Fruit fly (Drosophila melanogaster): Measurements from ENCODE around the gene bond.
A peak's percentile ranks its signal among the peaks of the same experiment; 100 is the strongest.

The bond gene

dm6 chr3R:22550306-22550812, at the start of gene bond:
Gene bond (plus strand): TSS chr3R:22550680.
- TF ChIP-seq Deaf1 (tag; optimal IDR thresholded peaks at IDR 0.05) (peak; percentile 32), Adf1 (GFP tag; IDR thresholded peaks at IDR 0.05) (peak; percentile 93), chinmo (GFP tag; IDR thresholded peaks at IDR 0.05; ENCODE audit: partially characterized antibody) (0 out of 4 replicates have a peak, but pooled peaks have one; percentile 64), slbo (GFP tag; IDR thresholded peaks at IDR 0.05) (0 out of 2 replicates have a peak, but pooled peaks have one; percentile 4), CG16813 (GFP tag; IDR thresholded peaks at IDR 0.05; ENCODE audit: partially characterized antibody) (0 out of 3 replicates have a peak, but pooled peaks have one; percentile 17), schlank (tag; optimal IDR thresholded peaks at IDR 0.05) (no peak), CG9727 (GFP tag; optimal IDR thresholded peaks at IDR 0.05) (no peak), gsb (GFP tag; IDR thresholded peaks at IDR 0.05) (0 out of 2 replicates have a peak, but pooled peaks have one; percentile 19)

- TF ChIP-seq Gug (GFP tag; IDR thresholded peaks at IDR 0.05) = no peak
- TF ChIP-seq CG4730 (GFP tag; IDR thresholded peaks at IDR 0.05) = 0 out of 2 replicates have a peak, but pooled peaks have one; percentile 21
- TF ChIP-seq CG13775 (GFP tag; optimal IDR thresholded peaks at IDR 0.05) = no peak
- TF ChIP-seq CG33557 (GFP tag; optimal IDR thresholded peaks at IDR 0.05) = no peak
- TF ChIP-seq Med (GFP tag) = peak; percentile 72
- TF ChIP-seq NfI (GFP tag; optimal IDR thresholded peaks at IDR 0.05) = peak; percentile 12
- TF ChIP-seq gce (GFP tag; IDR thresholded peaks at IDR 0.05) = no peak
- no peak for TF ChIP-seq chm (GFP tag; IDR thresholded peaks at IDR 0.05)
- no peak for TF ChIP-seq CG14710 (tag; optimal IDR thresholded peaks at IDR 0.05)
- TF ChIP-seq CG15011 (GFP tag; optimal IDR thresholded peaks at IDR 0.05) = no peak
- 0 out of 3 replicates have a peak, but pooled peaks have one; percentile 26 for TF ChIP-seq dysf (GFP tag; IDR thresholded peaks at IDR 0.05)
- TF ChIP-seq maf-S (GFP tag; optimal IDR thresholded peaks at IDR 0.05) = no peak
- TF ChIP-seq Sox100B (GFP tag; optimal IDR thresholded peaks at IDR 0.05) = no peak
- TF ChIP-seq CG7556 (GFP tag; optimal IDR thresholded peaks at IDR 0.05) = peak; percentile 28
- 0 out of 2 replicates have a peak, but pooled peaks have one; percentile 35 for TF ChIP-seq Atf6 (GFP tag; IDR thresholded peaks at IDR 0.05)
- TF ChIP-seq CG32772 (GFP tag; IDR thresholded peaks at IDR 0.05) = no peak
- no peak for TF ChIP-seq gro (GFP tag; optimal IDR thresholded peaks at IDR 0.05)
- TF ChIP-seq Scr (GFP tag; IDR thresholded peaks at IDR 0.05; ENCODE audit: partially characterized antibody) = no peak
- TF ChIP-seq CG8388 (GFP tag; optimal IDR thresholded peaks at IDR 0.05) = no peak
- no peak for TF ChIP-seq CG3847 (GFP tag; IDR thresholded peaks at IDR 0.05)
- TF ChIP-seq lmd (GFP tag; IDR thresholded peaks at IDR 0.05) = peak; percentile 18; the same call in 1 of the 2 replicates
- no peak for TF ChIP-seq Dad (GFP tag; optimal IDR thresholded peaks at IDR 0.05)
- TF ChIP-seq phol (tag; optimal IDR thresholded peaks at IDR 0.05) = no peak
- no peak for TF ChIP-seq Deaf1 (tag; optimal IDR thresholded peaks at IDR 0.05)
- no peak for TF ChIP-seq CG16779 (GFP tag; IDR thresholded peaks at IDR 0.05)
- TF ChIP-seq CG34224 (GFP tag; IDR thresholded peaks at IDR 0.05; ENCODE audit: partially characterized antibody) = no peak
- no peak for TF ChIP-seq bab2 (GFP tag; optimal IDR thresholded peaks at IDR 0.05)
- no peak for TF ChIP-seq CG7928 (GFP tag; optimal IDR thresholded peaks at IDR 0.05)
- TF ChIP-seq CG4820 (GFP tag; optimal IDR thresholded peaks at IDR 0.05) = no peak
- no peak for TF ChIP-seq Ets65A (GFP tag)
- no peak for TF ChIP-seq prd (optimal IDR thresholded peaks at IDR 0.05)
- TF ChIP-seq prd (GFP tag; IDR thresholded peaks at IDR 0.05) = peak; percentile 40; the same call in 1 of the 3 replicates
- no peak for TF ChIP-seq HLH3B (GFP tag; IDR thresholded peaks at IDR 0.05)
- TF ChIP-seq knrl (GFP tag; IDR thresholded peaks at IDR 0.05; ENCODE audit: partially characterized antibody) = no peak
- TF ChIP-seq aop (GFP tag; IDR thresholded peaks at IDR 0.05) = no peak
- TF ChIP-seq al (GFP tag; IDR thresholded peaks at IDR 0.05) = no peak
- TF ChIP-seq nerfin-2 (GFP tag; IDR thresholded peaks at IDR 0.05; ENCODE audit: partially characterized antibody) = no peak
- TF ChIP-seq hbn (GFP tag; IDR thresholded peaks at IDR 0.05; ENCODE audit: partially characterized antibody) = no peak
- TF ChIP-seq CG16863 (GFP tag; optimal IDR thresholded peaks at IDR 0.05) = no peak
- no peak for TF ChIP-seq CG31388 (GFP tag; optimal IDR thresholded peaks at IDR 0.05)
- no peak for TF ChIP-seq nerfin-1 (tag; optimal IDR thresholded peaks at IDR 0.05)
- peak; percentile 72 for TF ChIP-seq lab (GFP tag; optimal IDR thresholded peaks at IDR 0.05)
Observed at dm6 chr3R:22503630-22504029, 46.9 kb upstream of the bond start.

All from whole organism, embryonic.